Fruit fly (Drosophila melanogaster) whole organism, prepupa: Measurements from ENCODE around the gene GstD6.

Experiments used
- CG3919 ChIP-seq: fragments of 200-800 bp; sonication (Bioruptor generic); optimal IDR thresholded peaks from 3 replicates; lab custom pipeline; 2016; ENCODE audit warnings: missing biosample characterization, missing genetic modification characterization
- CG6163 ChIP-seq: fragments of 200-800 bp; sonication (Bioruptor generic); IDR thresholded peaks from 3 replicates; pipeline ENCODE4 v1.3.6; 2022; ENCODE audit warnings: missing biosample characterization, missing genetic modification characterization
- CG6276 ChIP-seq: fragments of 200-800 bp; sonication (Bioruptor generic); optimal IDR thresholded peaks from 2 replicates; lab custom pipeline; 2017; ENCODE audit warnings: missing biosample characterization, mild to moderate bottlenecking, missing genetic modification characterization
- CG6808 ChIP-seq: fragments of 200-800 bp; sonication (Bioruptor generic); optimal IDR thresholded peaks from 3 replicates; lab custom pipeline; 2017; ENCODE audit warnings: missing biosample characterization, missing genetic modification characterization, mild to moderate bottlenecking, moderate library complexity, missing genetic modification reagents
- CG9139 ChIP-seq: fragments of 200-800 bp; sonication (Bioruptor generic); optimal IDR thresholded peaks from 3 replicates; lab custom pipeline; 2017; ENCODE audit warnings: missing biosample characterization, mild to moderate bottlenecking, missing genetic modification characterization
- Ets21C ChIP-seq: fragments of 200-800 bp; sonication (Bioruptor generic); optimal IDR thresholded peaks from 3 replicates; lab custom pipeline; 2016; ENCODE audit warnings: missing biosample characterization, missing genetic modification characterization
- Gug ChIP-seq: fragments of 200-800 bp; sonication (Bioruptor generic); IDR thresholded peaks from 2 replicates; pipeline ENCODE4 v1.3.6; 2022; ENCODE audit warnings: missing biosample characterization, missing genetic modification characterization
- Sox102F ChIP-seq: fragments of 200-800 bp; sonication (Bioruptor generic); optimal IDR thresholded peaks from 2 replicates; lab custom pipeline; 2016; ENCODE audit warnings: missing biosample characterization, mild to moderate bottlenecking, missing genetic modification characterization
- Sox15 ChIP-seq: fragments of 200-800 bp; sonication (Bioruptor generic); optimal IDR thresholded peaks from 3 replicates; lab custom pipeline; 2016; ENCODE audit warnings: missing biosample characterization, missing genetic modification characterization
- dac ChIP-seq: fragments of 200-800 bp; sonication (Bioruptor generic); optimal IDR thresholded peaks from 2 replicates; lab custom pipeline; 2017; ENCODE audit warnings: missing biosample characterization, mild to moderate bottlenecking, missing genetic modification characterization
- eg ChIP-seq: fragments of 200-800 bp; sonication (Bioruptor generic); IDR thresholded peaks from 3 replicates; pipeline ENCODE4 v1.3.6; 2022; ENCODE audit warnings: missing biosample characterization, missing genetic modification characterization
- svp ChIP-seq: fragments of 200-800 bp; sonication (Bioruptor generic); peaks from one replicate; lab custom pipeline; 2016; ENCODE audit warnings: missing biosample characterization, missing genetic modification characterization
- topi ChIP-seq: fragments of 200-800 bp; sonication (Bioruptor generic); optimal IDR thresholded peaks from 3 replicates; lab custom pipeline; 2016; ENCODE audit warnings: missing biosample characterization, missing genetic modification characterization

dm6 chr3R:12352003-12352402, 24.9 kb upstream of the GstD6 start, which contains the start of gene CG10041:
- TF ChIP-seq CG3919 = no peak
- TF ChIP-seq Sox15 (GFP tag; lab: Kevin White, UChicago) = no peak
- no peak for TF ChIP-seq Ets21C
- no peak for TF ChIP-seq CG6808
- TF ChIP-seq CG6163 (GFP tag; lab: Robert Waterston, UW) = no peak
- no peak for TF ChIP-seq Gug (GFP tag; lab: Robert Waterston, UW)
- no peak for TF ChIP-seq Sox102F (GFP tag; lab: Kevin White, UChicago)
- TF ChIP-seq CG9139 = no peak
- no peak for TF ChIP-seq dac
- TF ChIP-seq eg (GFP tag; lab: Robert Waterston, UW) = no peak
- no peak for TF ChIP-seq topi (GFP tag; lab: Kevin White, UChicago)
- TF ChIP-seq CG6276 (GFP tag; lab: Kevin White, UChicago) = no peak
- no peak for TF ChIP-seq svp (GFP tag; lab: Kevin White, UChicago)
